Fruit fly (Drosophila melanogaster) whole organism, prepupa: ENCODE data around the gene slpr.

ENCODE experiments used
- Blimp-1 ChIP-seq: fragments of 200-800 bp; sonication (Bioruptor generic); optimal IDR thresholded peaks from 3 replicates; lab custom pipeline; 2017; ENCODE audit warnings: missing biosample characterization, missing genetic modification characterization, mild to moderate bottlenecking, moderate library complexity, missing genetic modification reagents
- CG10669 ChIP-seq: fragments of 200-800 bp; sonication (Bioruptor generic); optimal IDR thresholded peaks from 3 replicates; lab custom pipeline; 2018; ENCODE audit warnings: missing biosample characterization, mild to moderate bottlenecking, missing genetic modification characterization, moderate library complexity
- CG11294 ChIP-seq: fragments of 200-800 bp; sonication (Bioruptor generic); IDR thresholded peaks from 2 replicates; pipeline ENCODE4 v1.3.6; 2022; ENCODE audit warnings: missing biosample characterization, missing genetic modification characterization
- CG1621 ChIP-seq: fragments of 200-800 bp; sonication (Bioruptor generic); optimal IDR thresholded peaks from 3 replicates; lab custom pipeline; 2018; ENCODE audit warnings: missing biosample characterization, mild to moderate bottlenecking, missing genetic modification characterization
- CG3032 ChIP-seq: fragments of 200-800 bp; optimal IDR thresholded peaks from 2 replicates; lab custom pipeline; 2019; ENCODE audit warnings: missing biosample characterization, mild to moderate bottlenecking, missing genetic modification characterization, moderate library complexity
- CG31627 ChIP-seq: fragments of 200-800 bp; sonication (Bioruptor generic); optimal IDR thresholded peaks from 3 replicates; lab custom pipeline; 2016; ENCODE audit warnings: missing biosample characterization, missing genetic modification characterization
- CG32006 ChIP-seq: fragments of 200-800 bp; sonication (Bioruptor generic); optimal IDR thresholded peaks from 3 replicates; lab custom pipeline; 2017; ENCODE audit warnings: missing biosample characterization, mild to moderate bottlenecking, missing genetic modification characterization
- CG3919 ChIP-seq: fragments of 200-800 bp; sonication (Bioruptor generic); optimal IDR thresholded peaks from 3 replicates; lab custom pipeline; 2016; ENCODE audit warnings: missing biosample characterization, missing genetic modification characterization
- CG4318 ChIP-seq: fragments of 200-800 bp; sonication (Bioruptor generic); optimal IDR thresholded peaks from 3 replicates; lab custom pipeline; 2017; ENCODE audit warnings: missing biosample characterization, mild to moderate bottlenecking, missing genetic modification characterization
- CG6163 ChIP-seq: fragments of 200-800 bp; sonication (Bioruptor generic); IDR thresholded peaks from 3 replicates; pipeline ENCODE4 v1.3.6; 2022; ENCODE audit warnings: missing biosample characterization, missing genetic modification characterization
- CG6276 ChIP-seq: fragments of 200-800 bp; sonication (Bioruptor generic); optimal IDR thresholded peaks from 2 replicates; lab custom pipeline; 2017; ENCODE audit warnings: missing biosample characterization, mild to moderate bottlenecking, missing genetic modification characterization
- CG6792 ChIP-seq: fragments of 200-800 bp; sonication (Bioruptor generic); optimal IDR thresholded peaks from 3 replicates; lab custom pipeline; 2016; ENCODE audit warnings: missing biosample characterization, missing genetic modification characterization
- CG6808 ChIP-seq: fragments of 200-800 bp; sonication (Bioruptor generic); optimal IDR thresholded peaks from 3 replicates; lab custom pipeline; 2017; ENCODE audit warnings: missing biosample characterization, missing genetic modification characterization, mild to moderate bottlenecking, moderate library complexity, missing genetic modification reagents
- CG6854 ChIP-seq: fragments of 200-800 bp; sonication (Bioruptor generic); optimal IDR thresholded peaks from 2 replicates; lab custom pipeline; 2017; ENCODE audit warnings: missing biosample characterization, mild to moderate bottlenecking, missing genetic modification characterization
- CG7368 ChIP-seq: fragments of 200-800 bp; sonication (Bioruptor generic); optimal IDR thresholded peaks from 3 replicates; lab custom pipeline; 2016; ENCODE audit warnings: missing biosample characterization, missing genetic modification characterization
- CG8119 ChIP-seq: fragments of 200-800 bp; sonication (Bioruptor generic); IDR thresholded peaks from 3 replicates; pipeline ENCODE4 v1.3.6; 2022; ENCODE audit warnings: missing biosample characterization, missing genetic modification characterization
- CG8319 ChIP-seq: fragments of 200-800 bp; sonication (Bioruptor generic); optimal IDR thresholded peaks from 3 replicates; lab custom pipeline; 2016; ENCODE audit warnings: missing biosample characterization, missing genetic modification characterization
- CG9139 ChIP-seq: fragments of 200-800 bp; sonication (Bioruptor generic); optimal IDR thresholded peaks from 3 replicates; lab custom pipeline; 2017; ENCODE audit warnings: missing biosample characterization, mild to moderate bottlenecking, missing genetic modification characterization
- Eip75B ChIP-seq: fragments of 200-800 bp; sonication (Bioruptor generic); optimal IDR thresholded peaks from 3 replicates; lab custom pipeline; 2016; ENCODE audit warnings: missing biosample characterization, missing genetic modification characterization
- Eip78C ChIP-seq: fragments of 200-800 bp; sonication (Bioruptor generic); peaks from one replicate; lab custom pipeline; 2016; ENCODE audit warnings: missing biosample characterization, missing genetic modification characterization
- Eip93F ChIP-seq: fragments of 200-800 bp; sonication (Bioruptor generic); optimal IDR thresholded peaks from 2 replicates; lab custom pipeline; 2016; ENCODE audit warnings: missing biosample characterization, mild to moderate bottlenecking, missing genetic modification characterization
- Ets21C ChIP-seq: fragments of 200-800 bp; sonication (Bioruptor generic); optimal IDR thresholded peaks from 3 replicates; lab custom pipeline; 2016; ENCODE audit warnings: missing biosample characterization, missing genetic modification characterization
- Ets96B ChIP-seq: fragments of 200-800 bp; optimal IDR thresholded peaks from 2 replicates; lab custom pipeline; 2019; ENCODE audit warnings: missing biosample characterization, mild to moderate bottlenecking, missing genetic modification characterization, moderate library complexity
- Gug ChIP-seq: fragments of 200-800 bp; sonication (Bioruptor generic); IDR thresholded peaks from 2 replicates; pipeline ENCODE4 v1.3.6; 2022; ENCODE audit warnings: missing biosample characterization, missing genetic modification characterization
- Hr38 ChIP-seq: sonication (Bioruptor generic); optimal IDR thresholded peaks from 2 replicates; lab custom pipeline; 2016; ENCODE audit warnings: missing biosample characterization, missing genetic modification characterization
- Hr39 ChIP-seq: fragments of 200-800 bp; sonication (Bioruptor generic); optimal IDR thresholded peaks from 2 replicates; lab custom pipeline; 2016; ENCODE audit warnings: missing biosample characterization, missing genetic modification characterization
- Hr4 ChIP-seq: fragments of 200-800 bp; sonication (Bioruptor generic); optimal IDR thresholded peaks from 3 replicates; lab custom pipeline; 2016; ENCODE audit warnings: missing biosample characterization, missing genetic modification characterization
- Lpt ChIP-seq: fragments of 200-800 bp; sonication (Bioruptor generic); optimal IDR thresholded peaks from 3 replicates; lab custom pipeline; 2016; ENCODE audit warnings: missing biosample characterization, missing genetic modification characterization
- Met ChIP-seq: fragments of 200-800 bp; sonication (Bioruptor generic); optimal IDR thresholded peaks from 3 replicates; lab custom pipeline; 2016; ENCODE audit warnings: missing biosample characterization, missing genetic modification characterization
- Sox14 ChIP-seq: fragments of 200-800 bp; sonication (Bioruptor generic); optimal IDR thresholded peaks from 3 replicates; lab custom pipeline; 2016; ENCODE audit warnings: missing biosample characterization, missing genetic modification characterization
- Sox15 ChIP-seq: fragments of 200-800 bp; sonication (Bioruptor generic); optimal IDR thresholded peaks from 3 replicates; lab custom pipeline; 2016; ENCODE audit warnings: missing biosample characterization, missing genetic modification characterization
- cyc ChIP-seq: fragments of 200-800 bp; sonication (Bioruptor generic); optimal IDR thresholded peaks from 3 replicates; lab custom pipeline; 2016; ENCODE audit warnings: missing biosample characterization, missing genetic modification characterization
- dac ChIP-seq: fragments of 200-800 bp; sonication (Bioruptor generic); optimal IDR thresholded peaks from 2 replicates; lab custom pipeline; 2017; ENCODE audit warnings: missing biosample characterization, mild to moderate bottlenecking, missing genetic modification characterization
- dsx ChIP-seq: fragments of 200-800 bp; optimal IDR thresholded peaks from 3 replicates; lab custom pipeline; 2019; ENCODE audit warnings: missing biosample characterization, mild to moderate bottlenecking, missing genetic modification characterization, moderate library complexity; ENCODE audit not compliant: poor library complexity, severe bottlenecking
- eg ChIP-seq: fragments of 200-800 bp; sonication (Bioruptor generic); IDR thresholded peaks from 3 replicates; pipeline ENCODE4 v1.3.6; 2022; ENCODE audit warnings: missing biosample characterization, missing genetic modification characterization
- esn ChIP-seq: fragments of 200-800 bp; sonication (Bioruptor generic); optimal IDR thresholded peaks from 2 replicates; lab custom pipeline; 2016; ENCODE audit warnings: missing biosample characterization, mild to moderate bottlenecking, missing genetic modification characterization, moderate library complexity
- fd59A ChIP-seq: fragments of 200-800 bp; sonication (Bioruptor generic); optimal IDR thresholded peaks from 2 replicates; lab custom pipeline; 2017; ENCODE audit warnings: missing biosample characterization, mild to moderate bottlenecking, missing genetic modification characterization, missing genetic modification reagents
- fd85E ChIP-seq: fragments of 200-800 bp; sonication (Bioruptor generic); optimal IDR thresholded peaks from 3 replicates; lab custom pipeline; 2016; ENCODE audit warnings: missing biosample characterization, missing genetic modification characterization
- fkh ChIP-seq: fragments of 200-800 bp; sonication (Bioruptor generic); optimal IDR thresholded peaks from 3 replicates; lab custom pipeline; 2017; ENCODE audit warnings: missing biosample characterization, mild to moderate bottlenecking, missing genetic modification characterization, moderate library complexity
- lz ChIP-seq: fragments of 200-800 bp; sonication (Bioruptor generic); optimal IDR thresholded peaks from 3 replicates; lab custom pipeline; 2016; ENCODE audit warnings: missing biosample characterization, missing genetic modification characterization
- pdm3 ChIP-seq: fragments of 200-800 bp; sonication (Bioruptor generic); optimal IDR thresholded peaks from 3 replicates; lab custom pipeline; 2016; ENCODE audit warnings: missing biosample characterization, missing genetic modification characterization
- salr ChIP-seq, 2 experiments: fragments of 200-800 bp; sonication (Bioruptor generic); optimal IDR thresholded peaks; 3 replicates each; lab custom pipeline; 2016 to 2018; ENCODE audit warnings: missing biosample characterization in 2 of 2, missing genetic modification characterization in 2 of 2, mild to moderate bottlenecking in 1 of 2
- spab ChIP-seq: fragments of 200-800 bp; sonication (Bioruptor generic); optimal IDR thresholded peaks from 2 replicates; lab custom pipeline; 2017; ENCODE audit warnings: missing biosample characterization, mild to moderate bottlenecking, missing genetic modification characterization, missing genetic modification reagents
- ss ChIP-seq, 2 experiments: fragments of 200-800 bp; sonication (Bioruptor generic); optimal IDR thresholded peaks; 2 replicates in 1 of 2; 3 replicates in 1 of 2; lab custom pipeline; 2017 to 2018; ENCODE audit warnings: mild to moderate bottlenecking in 2 of 2, missing biosample characterization in 2 of 2, missing genetic modification characterization in 2 of 2, moderate library complexity in 1 of 2
- svp ChIP-seq: fragments of 200-800 bp; sonication (Bioruptor generic); peaks from one replicate; lab custom pipeline; 2016; ENCODE audit warnings: missing biosample characterization, missing genetic modification characterization
- topi ChIP-seq: fragments of 200-800 bp; sonication (Bioruptor generic); optimal IDR thresholded peaks from 3 replicates; lab custom pipeline; 2016; ENCODE audit warnings: missing biosample characterization, missing genetic modification characterization
- vri ChIP-seq: fragments of 200-800 bp; sonication (Bioruptor generic); optimal IDR thresholded peaks from 3 replicates; lab custom pipeline; 2016; ENCODE audit warnings: missing biosample characterization, mild to moderate bottlenecking, missing genetic modification characterization

slpr gene

dm6 chrX:8215094-8215854 is 38.3 kb upstream of the slpr start (continued):
- TF ChIP-seq CG6276 (GFP tag; lab: Kevin White, UChicago), result peak; percentile 8
- TF ChIP-seq CG31627 (GFP tag; lab: Kevin White, UChicago), result no peak
- peak; percentile 36 for TF ChIP-seq Met (GFP tag; lab: Kevin White, UChicago)
- TF ChIP-seq pdm3 (GFP tag; lab: Kevin White, UChicago), result peak; percentile 62
- no peak for TF ChIP-seq Sox15
- no peak for TF ChIP-seq fd85E (GFP tag; lab: Kevin White, UChicago)
- TF ChIP-seq CG6792 (GFP tag; lab: Kevin White, UChicago), result peak; percentile 43
- TF ChIP-seq CG3919, result peak; percentile 39
- TF ChIP-seq CG8319, result no peak
- TF ChIP-seq CG6854, result no peak
- TF ChIP-seq ss (GFP tag; optimal IDR thresholded peaks at IDR 0.05; lab: Kevin White, UChicago), result peak; percentile 32 to 35
- TF ChIP-seq CG6163 (GFP tag; lab: Robert Waterston, UW), result no peak
- TF ChIP-seq cyc (GFP tag; lab: Kevin White, UChicago), result peak; percentile 5
- no peak; the same call in 2 of the 3 replicates for TF ChIP-seq CG8119
- TF ChIP-seq lz (GFP tag; lab: Kevin White, UChicago), result peak; percentile 16
- TF ChIP-seq topi (GFP tag; lab: Kevin White, UChicago), result peak; percentile 39
- TF ChIP-seq dsx (GFP tag; lab: Kevin White, UChicago), result peak; percentile 52
- no peak for TF ChIP-seq Gug (GFP tag; lab: Robert Waterston, UW)
- no peak for TF ChIP-seq Hr4
- TF ChIP-seq Hr39, result no peak

dm6 chrX:8214017-8214416 is 37.0 kb upstream of the slpr start:
- peak; percentile 52 for TF ChIP-seq CG9139 (GFP tag; lab: Kevin White, UChicago)
- peak; percentile 15 for TF ChIP-seq Ets96B
- peak; percentile 28 for TF ChIP-seq Blimp-1
- TF ChIP-seq vri, result no peak
- TF ChIP-seq CG3919, result peak; percentile 13
- TF ChIP-seq CG4318, result no peak
- TF ChIP-seq spab (GFP tag; lab: Kevin White, UChicago), result no peak
- TF ChIP-seq CG3032 (tag; lab: Kevin White, UChicago), result no peak
- TF ChIP-seq Eip78C (GFP tag; lab: Kevin White, UChicago), result peak; percentile 77
- no peak for TF ChIP-seq CG10669
- TF ChIP-seq esn (GFP tag; lab: Kevin White, UChicago), result no peak
- TF ChIP-seq CG1621 (tag; lab: Kevin White, UChicago), result peak; percentile 51
- peak; percentile 8 for TF ChIP-seq fd59A
- no peak for TF ChIP-seq CG7368 (GFP tag; lab: Kevin White, UChicago)
- TF ChIP-seq CG6163 (GFP tag; lab: Robert Waterston, UW), result peak; percentile 57; the same call in 2 of the 3 replicates
- no peak for TF ChIP-seq CG6276 (GFP tag; lab: Kevin White, UChicago)
- TF ChIP-seq CG8119, result no peak
- TF ChIP-seq Eip75B, result no peak
- TF ChIP-seq dac (GFP tag; lab: Kevin White, UChicago), result no peak
- peak; percentile 66 for TF ChIP-seq dsx (GFP tag; lab: Kevin White, UChicago)
- no peak for TF ChIP-seq Gug (GFP tag; lab: Robert Waterston, UW)
- TF ChIP-seq Lpt (GFP tag; lab: Kevin White, UChicago), result peak; percentile 65
- TF ChIP-seq CG11294 (GFP tag; lab: Robert Waterston, UW), result no peak
- peak; percentile 35 for TF ChIP-seq CG6808
- no peak for TF ChIP-seq Hr38 (GFP tag; lab: Kevin White, UChicago)
- no peak for TF ChIP-seq Sox14 (GFP tag; lab: Kevin White, UChicago)
- TF ChIP-seq svp, result no peak
- peak; percentile 50 to 68 for TF ChIP-seq ss (GFP tag; optimal IDR thresholded peaks at IDR 0.05; lab: Kevin White, UChicago)
- no peak for TF ChIP-seq Eip93F
- no peak for TF ChIP-seq Ets21C
- TF ChIP-seq CG32006 (GFP tag; lab: Kevin White, UChicago), result no peak
- no peak for TF ChIP-seq salr (GFP tag; optimal IDR thresholded peaks at IDR 0.05; lab: Kevin White, UChicago)
- TF ChIP-seq fkh, result peak; percentile 39
- TF ChIP-seq eg (GFP tag; lab: Robert Waterston, UW), result no peak
